Worm (Caenorhabditis elegans): ENCODE measurements around the gene srv-12.

srv-12 gene

ce11 chrIV:10053550-10053949 is at the start of gene srv-12:
Gene srv-12, minus strand, starts transcription at chrIV:10053650.
- TF ChIP-seq ztf-29 (GFP tag; IDR thresholded peaks at IDR 0.05) (no peak), flt-1 (GFP tag; IDR thresholded peaks at IDR 0.05) (no peak), klf-2 (GFP tag; conservative IDR thresholded peaks at IDR 0.05) (no peak), ref-1 (GFP tag; conservative IDR thresholded peaks at IDR 0.05) (no peak), tab-1 (GFP tag; IDR thresholded peaks at IDR 0.05) (no peak)

- TF ChIP-seq tab-1 (GFP tag; IDR thresholded peaks at IDR 0.05) (no peak), ztf-23 (GFP tag; IDR thresholded peaks at IDR 0.05) (no peak), flt-1 (GFP tag; IDR thresholded peaks at IDR 0.05) (no peak), med-1 (GFP tag; optimal IDR thresholded peaks at IDR 0.05; ENCODE audit: insufficient read depth) (no peak), ref-1 (GFP tag; conservative IDR thresholded peaks at IDR 0.05) (no peak), cog-1 (tag; optimal IDR thresholded peaks at IDR 0.05) (no peak), ztf-29 (GFP tag; IDR thresholded peaks at IDR 0.05) (no peak), klf-2 (GFP tag; conservative IDR thresholded peaks at IDR 0.05) (no peak), T22C8.4 (GFP tag; IDR thresholded peaks at IDR 0.05) (no peak)
These were observed 43.4 kb upstream of the srv-12 start, which contains the start of gene dis-3 for ce11 chrIV:10096881-10097280. Gene dis-3, plus strand, starts transcription at chrIV:10097202.

ce11 chrIV:10095171-10095570 is 41.7 kb upstream of the srv-12 start, which contains the start of the genes C04G2.5 and msp-36:
Gene C04G2.5, minus strand, starts transcription at chrIV:10095271.
Gene msp-36, plus strand, starts transcription at chrIV:10095433.
- TF ChIP-seq med-1 (GFP tag; optimal IDR thresholded peaks at IDR 0.05; ENCODE audit: insufficient read depth) (no peak), ref-1 (GFP tag; conservative IDR thresholded peaks at IDR 0.05) (no peak), tab-1 (GFP tag; IDR thresholded peaks at IDR 0.05) (no peak), ztf-29 (GFP tag; IDR thresholded peaks at IDR 0.05) (no peak), T22C8.4 (GFP tag; IDR thresholded peaks at IDR 0.05) (no peak), flt-1 (GFP tag; IDR thresholded peaks at IDR 0.05) (no peak), cog-1 (tag; optimal IDR thresholded peaks at IDR 0.05) (no peak), ztf-23 (GFP tag; IDR thresholded peaks at IDR 0.05) (no peak), klf-2 (GFP tag; conservative IDR thresholded peaks at IDR 0.05) (no peak)

- TF ChIP-seq flt-1 (GFP tag; IDR thresholded peaks at IDR 0.05) (no peak), klf-2 (GFP tag; conservative IDR thresholded peaks at IDR 0.05) (no peak), ztf-29 (GFP tag; IDR thresholded peaks at IDR 0.05) (no peak)
These were observed 36.9 kb upstream of the srv-12 start, which contains the start of gene ttbk-5 for ce11 chrIV:10090358-10090757. Gene ttbk-5, plus strand, starts transcription at chrIV:10090658.

ce11 chrIV:10089777-10090176 is 36.3 kb upstream of the srv-12 start, which contains the start of gene ttr-39:
Gene ttr-39, minus strand, starts transcription at chrIV:10089877.
- TF ChIP-seq tab-1 (GFP tag; IDR thresholded peaks at IDR 0.05) = no peak
- TF ChIP-seq ztf-29 (GFP tag; IDR thresholded peaks at IDR 0.05) = no peak
- TF ChIP-seq T22C8.4 (GFP tag; IDR thresholded peaks at IDR 0.05) = no peak
- no peak for TF ChIP-seq med-1 (GFP tag; optimal IDR thresholded peaks at IDR 0.05; ENCODE audit: insufficient read depth)
- TF ChIP-seq flt-1 (GFP tag; IDR thresholded peaks at IDR 0.05) = no peak
- TF ChIP-seq ztf-23 (GFP tag; IDR thresholded peaks at IDR 0.05) = no peak
- TF ChIP-seq klf-2 (GFP tag; conservative IDR thresholded peaks at IDR 0.05) = no peak
- no peak for TF ChIP-seq cog-1 (tag; optimal IDR thresholded peaks at IDR 0.05)
- TF ChIP-seq ref-1 (GFP tag; conservative IDR thresholded peaks at IDR 0.05) = no peak

- TF ChIP-seq ztf-29 (GFP tag; IDR thresholded peaks at IDR 0.05) (no peak), ref-1 (GFP tag; conservative IDR thresholded peaks at IDR 0.05) (no peak), flt-1 (GFP tag; IDR thresholded peaks at IDR 0.05) (peak; percentile 61; the same call in 1 of the 2 replicates), cog-1 (tag; optimal IDR thresholded peaks at IDR 0.05) (no peak), klf-2 (GFP tag; conservative IDR thresholded peaks at IDR 0.05) (no peak), T22C8.4 (GFP tag; IDR thresholded peaks at IDR 0.05) (no peak)
These were observed 32.1 kb upstream of the srv-12 start, which contains the start of the genes col-2 and ndc-80 for ce11 chrIV:10085401-10086187. Gene col-2, minus strand, starts transcription at chrIV:10085451. Gene ndc-80, plus strand, starts transcription at chrIV:10086137.

ce11 chrIV:10084323-10084959 is 31.0 kb upstream of the srv-12 start, which contains the start of gene W01B6.8:
Gene W01B6.8, minus strand, starts transcription at chrIV:10084373.
- TF ChIP-seq ref-1 (GFP tag; conservative IDR thresholded peaks at IDR 0.05) = no peak
- TF ChIP-seq T22C8.4 (GFP tag; IDR thresholded peaks at IDR 0.05) = no peak
- TF ChIP-seq flt-1 (GFP tag; IDR thresholded peaks at IDR 0.05) = no peak
- no peak for TF ChIP-seq med-1 (GFP tag; optimal IDR thresholded peaks at IDR 0.05; ENCODE audit: insufficient read depth)
- TF ChIP-seq ztf-23 (GFP tag; IDR thresholded peaks at IDR 0.05) = no peak

ce11 chrIV:10080816-10081215 is 27.4 kb upstream of the srv-12 start, which contains the start of gene W01B6.6:
Gene W01B6.6, plus strand, starts transcription at chrIV:10081116.
- TF ChIP-seq cog-1 (tag; optimal IDR thresholded peaks at IDR 0.05) (no peak), T22C8.4 (GFP tag; IDR thresholded peaks at IDR 0.05) (no peak), ztf-23 (GFP tag; IDR thresholded peaks at IDR 0.05) (no peak), med-1 (GFP tag; optimal IDR thresholded peaks at IDR 0.05; ENCODE audit: insufficient read depth) (no peak), flt-1 (GFP tag; IDR thresholded peaks at IDR 0.05) (no peak), ztf-29 (GFP tag; IDR thresholded peaks at IDR 0.05) (no peak), klf-2 (GFP tag; conservative IDR thresholded peaks at IDR 0.05) (no peak)

- TF ChIP-seq ztf-23 (GFP tag; IDR thresholded peaks at IDR 0.05) = no peak
- no peak for TF ChIP-seq ref-1 (GFP tag; conservative IDR thresholded peaks at IDR 0.05)
- no peak for TF ChIP-seq ztf-29 (GFP tag; IDR thresholded peaks at IDR 0.05)
- TF ChIP-seq T22C8.4 (GFP tag; IDR thresholded peaks at IDR 0.05) = no peak
- TF ChIP-seq cog-1 (tag; optimal IDR thresholded peaks at IDR 0.05) = no peak
- no peak for TF ChIP-seq tab-1 (GFP tag; IDR thresholded peaks at IDR 0.05)
- no peak for TF ChIP-seq med-1 (GFP tag; optimal IDR thresholded peaks at IDR 0.05; ENCODE audit: insufficient read depth)
- TF ChIP-seq flt-1 (GFP tag; IDR thresholded peaks at IDR 0.05) = no peak
- no peak for TF ChIP-seq klf-2 (GFP tag; conservative IDR thresholded peaks at IDR 0.05)
These were observed 24.6 kb upstream of the srv-12 start for ce11 chrIV:10078003-10078402.

All from whole organism, midembryonic.